5 worm cellular contexts compared by ENCODE assay signal in the genomic region with DNA sequence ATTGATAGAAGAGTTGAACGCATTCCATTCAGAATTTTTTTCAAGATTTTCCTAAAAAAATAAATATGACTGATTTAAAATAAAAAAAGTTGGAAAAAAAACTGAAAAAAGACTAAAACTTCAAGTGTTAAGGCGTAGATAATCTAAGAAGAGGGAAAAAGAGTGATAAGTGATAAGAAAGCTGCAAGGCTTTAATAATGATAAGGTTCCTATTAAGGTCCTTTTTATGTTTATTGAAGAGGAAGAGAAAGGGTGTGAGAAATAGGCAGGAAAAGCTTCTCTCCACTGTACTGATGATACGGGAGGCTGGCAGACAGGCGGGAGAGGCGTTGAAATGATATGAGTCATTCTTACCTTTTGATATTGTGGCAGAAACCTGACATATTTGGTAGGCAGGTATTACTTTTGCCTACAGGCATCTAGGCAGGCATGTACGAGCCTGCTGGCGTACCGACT.
A peak's percentile ranks its signal among the peaks of the same experiment; 100 is the strongest.
TF ChIP-seq lines count a peak whose summit lies in the region.

A gene (minus strand): TSS at position 51 of the 456 bp plus-strand sequence.

TF ChIP-seq in whole organism, L1 larva, 84 proteins besides CTCF, POLR2A, EP300 and RAD21:
- no peak for TF ChIP-seq efl-1 (optimal IDR thresholded peaks at IDR 0.05; lab: Kevin White, UChicago)
- TF ChIP-seq efl-1 (GFP tag; optimal IDR thresholded peaks at IDR 0.05 in 1 of 2; lab: Kevin White, UChicago): peak in 1 of 2 experiments; percentile 40
- peak; percentile 97 for TF ChIP-seq elt-2 (tag; optimal IDR thresholded peaks at IDR 0.05; lab: Kevin White, UChicago)
- no peak for TF ChIP-seq lin-14 (GFP tag; optimal IDR thresholded peaks at IDR 0.05; lab: Kevin White, UChicago)

TF ChIP-seq in whole organism, L2 larva, 48 proteins besides CTCF, POLR2A, EP300 and RAD21:
- TF ChIP-seq R02D3.7 (tag; optimal IDR thresholded peaks at IDR 0.05; lab: Kevin White, UChicago): no peak
- TF ChIP-seq Y55F3AM.14 (GFP tag; optimal IDR thresholded peaks at IDR 0.05; lab: Kevin White, UChicago): no peak
- TF ChIP-seq nhr-77 (tag; optimal IDR thresholded peaks at IDR 0.05; lab: Kevin White, UChicago): no peak
- peak; percentile 68 for TF ChIP-seq fos-1 (tag; optimal IDR thresholded peaks at IDR 0.05; lab: Kevin White, UChicago)

TF ChIP-seq in whole organism, L3 larva, 47 proteins besides CTCF, POLR2A, EP300 and RAD21:
- peak; percentile 39 for TF ChIP-seq pqm-1 (tag; optimal IDR thresholded peaks at IDR 0.05; lab: Kevin White, UChicago)
- TF ChIP-seq elt-2 (tag; optimal IDR thresholded peaks at IDR 0.05; lab: Kevin White, UChicago): peak; percentile 85
- no peak for TF ChIP-seq eor-1 (tag; optimal IDR thresholded peaks at IDR 0.05; lab: Kevin White, UChicago)
- TF ChIP-seq lin-15B (tag; optimal IDR thresholded peaks at IDR 0.05; lab: Kevin White, UChicago): no peak
- TF ChIP-seq mml-1 (tag; optimal IDR thresholded peaks at IDR 0.05; lab: Kevin White, UChicago): no peak
- no peak for TF ChIP-seq nhr-237 (tag; optimal IDR thresholded peaks at IDR 0.05; lab: Kevin White, UChicago)
- no peak for TF ChIP-seq lin-39 (tag; optimal IDR thresholded peaks at IDR 0.05; lab: Kevin White, UChicago)
- no peak for TF ChIP-seq nhr-77 (tag; optimal IDR thresholded peaks at IDR 0.05; lab: Kevin White, UChicago)
- no peak for TF ChIP-seq mdl-1 (tag; optimal IDR thresholded peaks at IDR 0.05; lab: Kevin White, UChicago)
- no peak for TF ChIP-seq nhr-11 (tag; optimal IDR thresholded peaks at IDR 0.05; lab: Kevin White, UChicago)

TF ChIP-seq in whole organism, L4 larva, 104 proteins besides CTCF, POLR2A, EP300 and RAD21:
- no peak for TF ChIP-seq unc-62 (GFP tag; optimal IDR thresholded peaks at IDR 0.05 in 1 of 2; lab: Kevin White, UChicago)
- TF ChIP-seq unc-62 (tag; optimal IDR thresholded peaks at IDR 0.05; lab: Kevin White, UChicago): no peak
- peak; percentile 29; the same call in 1 of the 2 replicates for TF ChIP-seq dmd-6 (GFP tag; IDR thresholded peaks at IDR 0.05; lab: Robert Waterston, UW)
- peak; percentile 12 for TF ChIP-seq hlh-11 (tag; optimal IDR thresholded peaks at IDR 0.05; lab: Kevin White, UChicago)
- TF ChIP-seq R02D3.7 (tag; optimal IDR thresholded peaks at IDR 0.05; lab: Kevin White, UChicago): no peak
- TF ChIP-seq T26A8.4 (GFP tag; IDR thresholded peaks at IDR 0.05; lab: Robert Waterston, UW): no peak
- TF ChIP-seq daf-16 (GFP tag; optimal IDR thresholded peaks at IDR 0.05; lab: Kevin White, UChicago): no peak
- TF ChIP-seq daf-16 (tag; optimal IDR thresholded peaks at IDR 0.05; lab: Kevin White, UChicago): peak; percentile 42
- TF ChIP-seq pqm-1 (tag; optimal IDR thresholded peaks at IDR 0.05; lab: Kevin White, UChicago): peak; percentile 68
- no peak for TF ChIP-seq unc-130 (GFP tag; optimal IDR thresholded peaks at IDR 0.05; lab: Kevin White, UChicago)
- TF ChIP-seq lin-38 (GFP tag; IDR thresholded peaks at IDR 0.05; lab: Robert Waterston, UW): no peak
TF ChIP-seq in whole organism, L4 larva: peak in this region for 4.

TF ChIP-seq in whole organism, young adult, 124 proteins besides CTCF, POLR2A, EP300 and RAD21:
- TF ChIP-seq ztf-3 (GFP tag; optimal IDR thresholded peaks at IDR 0.05; lab: Kevin White, UChicago) (no peak), nhr-80 (tag; optimal IDR thresholded peaks at IDR 0.05; lab: Kevin White, UChicago) (peak; percentile 46)
TF ChIP-seq in whole organism, young adult: peak in this region for 1.
